Worm (Caenorhabditis elegans): Measurements from ENCODE around the gene srbc-60.

DNA sequence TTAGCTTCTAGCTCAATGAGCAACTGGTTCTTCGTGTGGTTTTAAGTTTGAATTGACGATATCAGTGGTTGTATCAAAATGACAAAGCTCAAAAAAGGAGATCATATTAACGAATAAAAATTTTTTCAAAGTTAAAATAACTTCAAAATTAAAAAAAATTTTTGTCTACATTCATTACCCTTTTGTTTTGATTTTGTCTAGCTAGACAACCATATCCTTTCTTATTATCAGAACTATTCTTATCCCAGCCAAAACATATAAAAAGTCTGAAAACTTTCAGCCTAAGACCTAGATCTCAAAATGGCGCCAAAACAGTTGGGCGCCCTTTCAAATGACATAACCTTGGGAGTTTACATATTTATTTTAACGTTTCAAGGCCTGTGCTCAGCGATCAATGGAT is 37.1 kb downstream of the srbc-60 start, which contains the start of gene R13D11.1:
- TF ChIP-seq tra-4 (tag; optimal IDR thresholded peaks at IDR 0.05) (no peak), ama-1 (optimal IDR thresholded peaks at IDR 0.05) (no peak), F13C5.2 (tag; optimal IDR thresholded peaks at IDR 0.05) (no peak), sea-1 (GFP tag; conservative IDR thresholded peaks at IDR 0.05) (no peak), ets-7 (tag; optimal IDR thresholded peaks at IDR 0.05) (no peak), ceh-36 (tag; optimal IDR thresholded peaks at IDR 0.05) (no peak), tbx-11 (GFP tag; IDR thresholded peaks at IDR 0.05) (no peak), tbx-37 (GFP tag; conservative IDR thresholded peaks at IDR 0.05) (no peak), scrt-1 (GFP tag; IDR thresholded peaks at IDR 0.05) (no peak), hnd-1 (tag; optimal IDR thresholded peaks at IDR 0.05) (no peak), hmbx-1 (tag; optimal IDR thresholded peaks at IDR 0.05) (no peak)
